Fruit fly (Drosophila melanogaster): Measurements from ENCODE around the gene Clk.

- TF ChIP-seq Crg-1 (GFP tag; optimal IDR thresholded peaks at IDR 0.05) = no peak
- TF ChIP-seq ovo (GFP tag; optimal IDR thresholded peaks at IDR 0.05) = no peak
- TF ChIP-seq CG7101 (tag; optimal IDR thresholded peaks at IDR 0.05) = no peak
- no peak for TF ChIP-seq CG14711 (tag; optimal IDR thresholded peaks at IDR 0.05)
- peak; percentile 71 for TF ChIP-seq Mnt (GFP tag; optimal IDR thresholded peaks at IDR 0.05)
- TF ChIP-seq pad (GFP tag; optimal IDR thresholded peaks at IDR 0.05) = no peak
- TF ChIP-seq CG1620 (GFP tag; optimal IDR thresholded peaks at IDR 0.05) = no peak
- no peak for TF ChIP-seq CG12768 (GFP tag; optimal IDR thresholded peaks at IDR 0.05)
- no peak for TF ChIP-seq Hr96 (GFP tag; optimal IDR thresholded peaks at IDR 0.05)
- no peak for TF ChIP-seq CG7045 (GFP tag; optimal IDR thresholded peaks at IDR 0.05)
Measured at dm6 chr3L:7805336-7805803, 30.0 kb upstream of the Clk start.
